Fruit fly (Drosophila melanogaster) whole organism, prepupa: ENCODE data around the gene ppl.

Experiments
- Eip75B ChIP-seq: fragments of 200-800 bp; sonication (Bioruptor generic); optimal IDR thresholded peaks from 3 replicates; lab custom pipeline; 2016; ENCODE audit warnings: missing biosample characterization, missing genetic modification characterization
- Eip78C ChIP-seq: fragments of 200-800 bp; sonication (Bioruptor generic); peaks from one replicate; lab custom pipeline; 2016; ENCODE audit warnings: missing biosample characterization, missing genetic modification characterization
- dsx ChIP-seq: fragments of 200-800 bp; optimal IDR thresholded peaks from 3 replicates; lab custom pipeline; 2019; ENCODE audit warnings: missing biosample characterization, mild to moderate bottlenecking, missing genetic modification characterization, moderate library complexity; ENCODE audit not compliant: poor library complexity, severe bottlenecking
- svp ChIP-seq: fragments of 200-800 bp; sonication (Bioruptor generic); peaks from one replicate; lab custom pipeline; 2016; ENCODE audit warnings: missing biosample characterization, missing genetic modification characterization

- TF ChIP-seq Eip75B (no peak), dsx (no peak), Eip78C (GFP tag; lab: Kevin White, UChicago) (peak; percentile 2), svp (GFP tag; lab: Kevin White, UChicago) (no peak)
These were observed 9.0 kb upstream of the ppl start for dm6 chr3L:21290336-21290735.
